Worm (Caenorhabditis elegans) whole organism, mixed stage, embryonic: Measurements from ENCODE around the gene sre-40.

Experiments used
- M03D4.4 ChIP-seq: sonication (generic microtip); optimal IDR thresholded peaks from 2 replicates; lab custom pipeline; 2017; ENCODE audit warnings: mild to moderate bottlenecking, missing genetic modification characterization, missing compliant biosample characterization
- blmp-1 ChIP-seq: fragments of 150-350 bp; optimal IDR thresholded peaks from 2 replicates; lab custom pipeline; 2014; ENCODE audit warnings: missing biosample characterization, missing genetic modification characterization
- ceh-39 ChIP-seq: fragments of 150-350 bp; optimal IDR thresholded peaks from 2 replicates; lab custom pipeline; 2014; ENCODE audit warnings: missing biosample characterization, missing genetic modification characterization
- ceh-43 ChIP-seq: fragments of 200-800 bp; sonication (Bioruptor generic); optimal IDR thresholded peaks from 2 replicates; lab custom pipeline; 2018; ENCODE audit warnings: mild to moderate bottlenecking, missing genetic modification characterization, moderate library complexity, missing compliant biosample characterization
- ceh-83 ChIP-seq: fragments of 200-800 bp; sonication (Bioruptor generic); optimal IDR thresholded peaks from 2 replicates; lab custom pipeline; 2018; ENCODE audit warnings: mild to moderate bottlenecking, missing genetic modification characterization, missing compliant biosample characterization
- ces-1 ChIP-seq: fragments of 150-350 bp; optimal IDR thresholded peaks from 2 replicates; lab custom pipeline; 2014; ENCODE audit warnings: missing biosample characterization, missing genetic modification reagents, missing genetic modification characterization
- cnd-1 ChIP-seq: fragments of 200-800 bp; sonication (Bioruptor generic); optimal IDR thresholded peaks from 2 replicates; lab custom pipeline; 2018; ENCODE audit warnings: mild to moderate bottlenecking, missing genetic modification characterization, missing compliant biosample characterization
- drap-1 ChIP-seq: fragments of 200-800 bp; sonication (Bioruptor generic); optimal IDR thresholded peaks from 3 replicates; lab custom pipeline; 2018; ENCODE audit warnings: mild to moderate bottlenecking, missing genetic modification characterization, missing compliant biosample characterization
- elt-3 ChIP-seq: fragments of 150-350 bp; optimal IDR thresholded peaks from 2 replicates; lab custom pipeline; 2014; ENCODE audit warnings: missing biosample characterization, missing genetic modification characterization
- flh-1 ChIP-seq: fragments of 200-800 bp; sonication (Bioruptor generic); optimal IDR thresholded peaks from 2 replicates; lab custom pipeline; 2018; ENCODE audit warnings: mild to moderate bottlenecking, missing genetic modification characterization, moderate library complexity, missing compliant biosample characterization
- hlh-1 ChIP-seq: fragments of 150-350 bp; optimal IDR thresholded peaks from 2 replicates; lab custom pipeline; 2014; ENCODE audit warnings: missing biosample characterization, missing genetic modification reagents, missing genetic modification characterization
- lin-13 ChIP-seq: fragments of 150-350 bp; optimal IDR thresholded peaks from 2 replicates; lab custom pipeline; 2014; ENCODE audit warnings: missing biosample characterization, missing genetic modification characterization
- lin-32 ChIP-seq: fragments of 200-800 bp; sonication (Bioruptor generic); optimal IDR thresholded peaks from 2 replicates; lab custom pipeline; 2018; ENCODE audit warnings: mild to moderate bottlenecking, missing genetic modification characterization, missing compliant biosample characterization
- lsy-2 ChIP-seq: fragments of 150-350 bp; optimal IDR thresholded peaks from 2 replicates; lab custom pipeline; 2014; ENCODE audit warnings: missing biosample characterization, missing genetic modification characterization
- mab-5 ChIP-seq: fragments of 150-350 bp; optimal IDR thresholded peaks from 2 replicates; lab custom pipeline; 2014; ENCODE audit warnings: missing biosample characterization, missing genetic modification characterization
- mep-1 ChIP-seq: fragments of 150-350 bp; optimal IDR thresholded peaks from 2 replicates; lab custom pipeline; 2017; ENCODE audit warnings: missing biosample characterization, missing genetic modification reagents, missing genetic modification characterization, inconsistent platforms
- mls-2 ChIP-seq: sonication (generic microtip); optimal IDR thresholded peaks from 2 replicates; lab custom pipeline; 2016; ENCODE audit warnings: mild to moderate bottlenecking, missing genetic modification characterization, moderate library complexity, missing compliant biosample characterization
- nhr-12 ChIP-seq: fragments of 150-350 bp; optimal IDR thresholded peaks from 2 replicates; lab custom pipeline; 2014; ENCODE audit warnings: missing biosample characterization, missing genetic modification characterization
- nhr-28 ChIP-seq: fragments of 150-350 bp; optimal IDR thresholded peaks from 2 replicates; lab custom pipeline; 2014; ENCODE audit warnings: missing biosample characterization, missing genetic modification characterization
- sem-2 ChIP-seq: fragments of 200-800 bp; sonication (Bioruptor generic); optimal IDR thresholded peaks from 2 replicates; lab custom pipeline; 2018; ENCODE audit warnings: mild to moderate bottlenecking, missing genetic modification characterization, missing compliant biosample characterization
- snpc-4 ChIP-seq: fragments of 150-350 bp; optimal IDR thresholded peaks from 2 replicates; lab custom pipeline; 2014; ENCODE audit warnings: missing biosample characterization, missing genetic modification characterization
- tbx-8 ChIP-seq: fragments of 200-800 bp; sonication (Bioruptor generic); optimal IDR thresholded peaks from 2 replicates; lab custom pipeline; 2018; ENCODE audit warnings: mild to moderate bottlenecking, missing genetic modification characterization, moderate library complexity, missing compliant biosample characterization
- unc-120 ChIP-seq: sonication (generic microtip); optimal IDR thresholded peaks from 2 replicates; lab custom pipeline; 2017; ENCODE audit warnings: missing genetic modification characterization, missing compliant biosample characterization; ENCODE audit not compliant: poor library complexity, severe bottlenecking
- unc-62 ChIP-seq: fragments of 150-350 bp; optimal IDR thresholded peaks from 2 replicates; lab custom pipeline; 2014; ENCODE audit warnings: missing biosample characterization, missing genetic modification reagents, missing genetic modification characterization
- zip-8 ChIP-seq: fragments of 150-350 bp; optimal IDR thresholded peaks from 2 replicates; lab custom pipeline; 2014; ENCODE audit warnings: missing biosample characterization, missing genetic modification characterization
- ztf-11 ChIP-seq: fragments of 150-350 bp; optimal IDR thresholded peaks from 2 replicates; lab custom pipeline; 2014; ENCODE audit warnings: missing biosample characterization, missing genetic modification characterization

The sre-40 gene

DNA sequence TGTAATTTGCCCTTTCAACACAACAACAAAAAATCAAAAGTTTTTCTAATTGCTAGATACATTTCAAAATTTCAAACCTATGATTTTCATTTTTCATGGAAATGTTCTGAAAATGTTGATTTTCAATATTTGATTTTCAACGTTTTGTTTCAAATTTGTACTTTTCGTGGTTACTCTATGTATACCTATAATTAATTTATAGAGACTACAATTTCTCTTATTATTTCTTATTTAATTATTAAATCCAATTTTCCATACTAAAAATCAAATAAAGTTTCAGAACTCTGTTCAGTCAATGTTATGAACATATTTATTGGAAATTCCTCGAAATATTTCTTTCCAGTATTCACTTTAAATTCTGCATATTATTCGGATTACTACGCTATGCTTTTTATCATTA lies 3.3 kb upstream of the sre-40 start, which contains the start of gene sre-39:
sre-39 (plus strand) TSS at position 301 of the 400 bp plus-strand sequence.
- no peak for TF ChIP-seq M03D4.4 (tag; lab: Kevin White, UChicago)
- no peak for TF ChIP-seq mab-5 (tag; lab: Kevin White, UChicago)
- no peak for TF ChIP-seq snpc-4 (tag; lab: Kevin White, UChicago)
- TF ChIP-seq ceh-83 (GFP tag; lab: Kevin White, UChicago), result no peak
- TF ChIP-seq lin-13 (tag; lab: Kevin White, UChicago), result no peak
- TF ChIP-seq tbx-8, result no peak
- no peak for TF ChIP-seq mep-1 (tag; lab: Kevin White, UChicago)
- no peak for TF ChIP-seq nhr-28
- TF ChIP-seq nhr-12, result no peak
- no peak for TF ChIP-seq lsy-2 (tag; lab: Kevin White, UChicago)
- no peak for TF ChIP-seq blmp-1 (tag; lab: Kevin White, UChicago)
- TF ChIP-seq flh-1, result no peak
- TF ChIP-seq elt-3 (tag; lab: Kevin White, UChicago), result no peak

ce11 chrII:4684852-4685251 lies 1.3 kb upstream of the sre-40 start:
- TF ChIP-seq mep-1 (tag; lab: Kevin White, UChicago), result no peak
- TF ChIP-seq M03D4.4 (tag; lab: Kevin White, UChicago), result no peak
- no peak for TF ChIP-seq ceh-43 (GFP tag; lab: Kevin White, UChicago)
- no peak for TF ChIP-seq nhr-12
- TF ChIP-seq unc-62 (GFP tag; lab: Kevin White, UChicago), result no peak
- TF ChIP-seq zip-8 (tag; lab: Kevin White, UChicago), result no peak
- TF ChIP-seq blmp-1 (tag; lab: Kevin White, UChicago), result no peak
- no peak for TF ChIP-seq elt-3 (tag; lab: Kevin White, UChicago)
- TF ChIP-seq cnd-1, result no peak
- TF ChIP-seq ceh-39 (tag; lab: Kevin White, UChicago), result no peak

DNA sequence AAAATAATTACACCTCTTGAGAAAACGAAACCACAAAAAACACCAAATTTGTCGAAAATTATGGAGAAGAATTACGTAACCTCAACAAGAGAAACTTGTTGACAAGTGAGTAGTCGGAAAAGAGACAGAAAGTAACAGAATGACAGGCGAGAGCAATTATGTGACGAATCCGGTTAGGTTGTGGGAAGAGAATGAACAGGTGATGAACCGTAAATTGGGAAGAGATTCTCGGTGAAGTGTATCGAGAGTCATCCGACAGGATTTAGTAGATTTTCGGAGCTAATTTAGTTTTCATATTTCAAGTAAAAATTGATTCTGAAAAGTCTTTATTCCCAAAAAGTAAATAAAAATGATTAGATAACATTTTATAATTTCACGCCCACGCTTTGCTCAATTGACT lies 2.2 kb downstream of the sre-40 start, which contains the start of gene T05A7.7:
T05A7.7 (minus strand) TSS at position 101 of the 400 bp plus-strand sequence.
- TF ChIP-seq M03D4.4 (tag; lab: Kevin White, UChicago) (no peak), ceh-43 (GFP tag; lab: Kevin White, UChicago) (no peak), drap-1 (GFP tag; lab: Kevin White, UChicago) (no peak), cnd-1 (no peak), sem-2 (GFP tag; lab: Kevin White, UChicago) (no peak), hlh-1 (no peak), nhr-12 (no peak), unc-62 (GFP tag; lab: Kevin White, UChicago) (no peak), lsy-2 (tag; lab: Kevin White, UChicago) (no peak), flh-1 (no peak)

ce11 chrII:4677916-4678315 lies 5.7 kb downstream of the sre-40 start, which contains the start of gene T05A7.1:
TSS of gene T05A7.1 (plus strand) at chrII:4678216.
- TF ChIP-seq unc-120 (tag; lab: Kevin White, UChicago) (no peak), ceh-39 (tag; lab: Kevin White, UChicago) (no peak), ztf-11 (tag; lab: Kevin White, UChicago) (no peak), lin-32 (no peak), mep-1 (tag; lab: Kevin White, UChicago) (no peak), sem-2 (GFP tag; lab: Kevin White, UChicago) (no peak), M03D4.4 (tag; lab: Kevin White, UChicago) (no peak)

DNA sequence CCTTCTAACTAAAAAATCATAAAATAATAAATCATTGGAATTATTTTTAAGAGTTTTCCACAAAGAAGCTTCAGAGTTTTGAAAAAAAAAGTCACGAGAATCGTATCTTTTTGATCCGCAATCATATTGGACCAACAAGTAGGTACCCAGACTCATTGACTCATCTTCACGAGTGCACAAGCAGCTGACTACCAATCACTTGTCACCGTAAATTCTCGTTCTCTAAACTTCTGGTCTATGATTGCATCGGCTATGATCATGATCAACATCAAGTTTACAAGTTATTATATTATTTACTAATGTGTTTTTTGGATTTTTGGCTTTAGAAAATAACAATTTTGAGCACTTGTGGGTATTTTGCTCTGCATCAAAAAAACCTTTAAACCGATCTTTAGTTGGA lies 7.4 kb downstream of the sre-40 start:
- TF ChIP-seq mls-2 (tag; lab: Kevin White, UChicago) (no peak), unc-62 (GFP tag; lab: Kevin White, UChicago) (peak; percentile 40), hlh-1 (peak; percentile 75)

ce11 chrII:4675481-4675880 lies 8.1 kb downstream of the sre-40 start, which contains the start of gene T05A7.3:
TSS of gene T05A7.3 (plus strand) at chrII:4675781.
- TF ChIP-seq drap-1 (GFP tag; lab: Kevin White, UChicago), result no peak
- TF ChIP-seq ceh-43 (GFP tag; lab: Kevin White, UChicago), result no peak
- TF ChIP-seq flh-1, result no peak
- no peak for TF ChIP-seq ces-1
- no peak for TF ChIP-seq sem-2 (GFP tag; lab: Kevin White, UChicago)
- TF ChIP-seq tbx-8, result no peak

ce11 chrII:4674188-4674587 lies 9.4 kb downstream of the sre-40 start:
- TF ChIP-seq ceh-39 (tag; lab: Kevin White, UChicago), result no peak
- no peak for TF ChIP-seq lin-13 (tag; lab: Kevin White, UChicago)
